Worm (Caenorhabditis elegans): ENCODE measurements around the gene C45G7.4.

Gene C45G7.4

ce11 chrIV:2390804-2391203 is 42.0 kb upstream of the C45G7.4 start, which contains the start of gene eri-5:
Gene eri-5 (plus strand): TSS chrIV:2390821.
- no peak for TF ChIP-seq jun-1 (tag; optimal IDR thresholded peaks at IDR 0.05)
- no peak for TF ChIP-seq nhr-12 (tag; optimal IDR thresholded peaks at IDR 0.05)
- no peak for TF ChIP-seq sea-2 (GFP tag; optimal IDR thresholded peaks at IDR 0.05)
- TF ChIP-seq elt-3 (tag; optimal IDR thresholded peaks at IDR 0.05), result no peak
- no peak for TF ChIP-seq snpc-4 (tag; optimal IDR thresholded peaks at IDR 0.05)
- TF ChIP-seq elt-1 (tag; optimal IDR thresholded peaks at IDR 0.05), result no peak
- no peak for TF ChIP-seq mml-1 (tag; optimal IDR thresholded peaks at IDR 0.05)
- TF ChIP-seq nhr-11 (tag; optimal IDR thresholded peaks at IDR 0.05), result no peak
- TF ChIP-seq elt-2 (tag; optimal IDR thresholded peaks at IDR 0.05), result no peak
- no peak for TF ChIP-seq ceh-16 (tag; optimal IDR thresholded peaks at IDR 0.05)
- no peak for TF ChIP-seq unc-62 (GFP tag; optimal IDR thresholded peaks at IDR 0.05)
- no peak for TF ChIP-seq hmg-11 (tag; optimal IDR thresholded peaks at IDR 0.05)
- TF ChIP-seq nhr-25 (tag; optimal IDR thresholded peaks at IDR 0.05), result no peak
- TF ChIP-seq ztf-11 (tag; optimal IDR thresholded peaks at IDR 0.05), result no peak
- TF ChIP-seq lin-15B (tag; optimal IDR thresholded peaks at IDR 0.05), result no peak
- TF ChIP-seq fos-1 (tag; optimal IDR thresholded peaks at IDR 0.05), result no peak
- TF ChIP-seq nhr-67 (tag; optimal IDR thresholded peaks at IDR 0.05), result no peak
- TF ChIP-seq ceh-9 (tag; optimal IDR thresholded peaks at IDR 0.05), result no peak

- TF ChIP-seq fos-1 (tag; optimal IDR thresholded peaks at IDR 0.05) (no peak), ceh-28 (tag; optimal IDR thresholded peaks at IDR 0.05) (peak; percentile 86)
Measured at ce11 chrIV:2391809-2392208, 41.0 kb upstream of the C45G7.4 start.

- no peak for TF ChIP-seq eor-1 (tag; optimal IDR thresholded peaks at IDR 0.05)
- no peak for TF ChIP-seq mml-1 (tag; optimal IDR thresholded peaks at IDR 0.05)
- TF ChIP-seq nfya-1 (tag; optimal IDR thresholded peaks at IDR 0.05; ENCODE audit: insufficient read depth), result no peak
- TF ChIP-seq ama-1 (optimal IDR thresholded peaks at IDR 0.05), result no peak
- no peak for TF ChIP-seq daf-12 (tag; optimal IDR thresholded peaks at IDR 0.05)
Measured at ce11 chrIV:2393023-2393422, 39.8 kb upstream of the C45G7.4 start.

ce11 chrIV:2395997-2396396 is 36.8 kb upstream of the C45G7.4 start:
- TF ChIP-seq ceh-28 (tag; optimal IDR thresholded peaks at IDR 0.05), result peak; percentile 96
- no peak for TF ChIP-seq nhr-237 (tag; optimal IDR thresholded peaks at IDR 0.05)

ce11 chrIV:2398317-2398716 is 34.5 kb upstream of the C45G7.4 start:
- TF ChIP-seq daf-12 (tag; optimal IDR thresholded peaks at IDR 0.05) (no peak), elt-3 (tag; optimal IDR thresholded peaks at IDR 0.05) (no peak), ztf-11 (tag; optimal IDR thresholded peaks at IDR 0.05) (no peak), sea-2 (GFP tag; optimal IDR thresholded peaks at IDR 0.05) (no peak), ceh-82 (tag; optimal IDR thresholded peaks at IDR 0.05) (no peak), jun-1 (tag; optimal IDR thresholded peaks at IDR 0.05) (no peak), ceh-28 (tag; optimal IDR thresholded peaks at IDR 0.05) (no peak), lsy-12 (tag; optimal IDR thresholded peaks at IDR 0.05) (no peak), nfya-1 (tag; optimal IDR thresholded peaks at IDR 0.05; ENCODE audit: insufficient read depth) (no peak), mml-1 (tag; optimal IDR thresholded peaks at IDR 0.05) (no peak), lin-39 (tag; optimal IDR thresholded peaks at IDR 0.05) (no peak), ztf-4 (tag; optimal IDR thresholded peaks at IDR 0.05) (no peak), egl-27 (tag; optimal IDR thresholded peaks at IDR 0.05) (no peak)

ce11 chrIV:2399420-2399819 is 33.4 kb upstream of the C45G7.4 start, which contains the start of gene Y38F2AR.10:
Gene Y38F2AR.10 (minus strand): TSS chrIV:2399520.
- TF ChIP-seq lin-39 (tag; optimal IDR thresholded peaks at IDR 0.05) (no peak), nhr-11 (tag; optimal IDR thresholded peaks at IDR 0.05) (no peak), nhr-237 (tag; optimal IDR thresholded peaks at IDR 0.05) (no peak), ama-1 (optimal IDR thresholded peaks at IDR 0.05) (no peak), pha-4 (tag; optimal IDR thresholded peaks at IDR 0.05) (no peak), ceh-28 (tag; optimal IDR thresholded peaks at IDR 0.05) (peak; percentile 76)

- TF ChIP-seq ceh-28 (tag; optimal IDR thresholded peaks at IDR 0.05) (peak; percentile 74), daf-12 (tag; optimal IDR thresholded peaks at IDR 0.05) (no peak), fkh-10 (GFP tag; optimal IDR thresholded peaks at IDR 0.05) (no peak)
Measured at ce11 chrIV:2400651-2401050, 32.1 kb upstream of the C45G7.4 start.
